Worm (Caenorhabditis elegans) whole organism, young adult: Measurements from ENCODE around the gene bath-37.

Experiments
- B0019.2 ChIP-seq: fragments of 200-800 bp; sonication (Bioruptor generic); conservative IDR thresholded peaks from 2 replicates; pipeline ENCODE4 v1.3.6; 2022; ENCODE audit warnings: missing genetic modification reagents, missing genetic modification characterization, missing compliant biosample characterization
- B0336.3 ChIP-seq: fragments of 200-800 bp; sonication (Bioruptor generic); IDR thresholded peaks from 2 replicates; pipeline ENCODE4 v1.3.6; 2022; ENCODE audit warnings: missing genetic modification characterization, missing compliant biosample characterization
- C06A6.2 ChIP-seq: fragments of 200-800 bp; sonication (Bioruptor generic); conservative IDR thresholded peaks from 2 replicates; pipeline ENCODE4 v1.3.6; 2022; ENCODE audit warnings: missing genetic modification characterization, missing compliant biosample characterization
- C17E4.6 ChIP-seq: fragments of 200-800 bp; sonication (Bioruptor generic); IDR thresholded peaks from 2 replicates; pipeline ENCODE4 v1.3.6; 2022; ENCODE audit warnings: missing genetic modification reagents, missing genetic modification characterization, missing compliant biosample characterization
- F33H1.4 ChIP-seq: fragments of 200-800 bp; sonication (Bioruptor generic); IDR thresholded peaks from 2 replicates; pipeline ENCODE4 v1.3.6; 2022; ENCODE audit warnings: missing genetic modification reagents, missing genetic modification characterization, missing compliant biosample characterization
- F39B2.1 ChIP-seq: fragments of 200-800 bp; sonication (Bioruptor generic); IDR thresholded peaks from 2 replicates; pipeline ENCODE4 v1.3.6; 2022; ENCODE audit warnings: missing genetic modification reagents, missing genetic modification characterization, missing compliant biosample characterization
- F52B5.7 ChIP-seq: sonication (generic microtip); optimal IDR thresholded peaks from 2 replicates; lab custom pipeline; 2016; ENCODE audit warnings: mild to moderate bottlenecking, missing genetic modification characterization, missing compliant biosample characterization
- F55B11.4 ChIP-seq: sonication (generic microtip); optimal IDR thresholded peaks from 2 replicates; lab custom pipeline; 2016; ENCODE audit warnings: missing compliant biosample characterization, missing genetic modification characterization, borderline replicate concordance; ENCODE audit not compliant: insufficient read depth
- T07F8.4 ChIP-seq: sonication (generic microtip); optimal IDR thresholded peaks from 2 replicates; lab custom pipeline; 2016; ENCODE audit warnings: mild to moderate bottlenecking, missing genetic modification characterization, moderate library complexity, missing compliant biosample characterization
- Y56A3A.18 ChIP-seq: fragments of 200-800 bp; sonication (Bioruptor generic); IDR thresholded peaks from 2 replicates; pipeline ENCODE4 v1.3.6; 2022; ENCODE audit warnings: missing genetic modification reagents, missing genetic modification characterization, missing compliant biosample characterization
- Y95B8A.8 ChIP-seq: fragments of 200-800 bp; sonication (Bioruptor generic); IDR thresholded peaks from 2 replicates; pipeline ENCODE4 v1.3.6; 2022; ENCODE audit warnings: missing genetic modification reagents, missing genetic modification characterization, missing compliant biosample characterization
- ZK185.1 ChIP-seq: sonication (generic microtip); optimal IDR thresholded peaks from 2 replicates; lab custom pipeline; 2016; ENCODE audit warnings: mild to moderate bottlenecking, missing genetic modification characterization, missing compliant biosample characterization; ENCODE audit not compliant: poor library complexity, severe bottlenecking
- ama-1 ChIP-seq, 3 experiments: fragments of 150-350 bp in 1 of 3; sonication (generic microtip) in 2 of 3; optimal IDR thresholded peaks; 2 replicates each; lab custom pipeline; 2014 to 2018; ENCODE audit warnings: missing biosample characterization in 2 of 3, missing genetic modification characterization in 2 of 3, missing genetic modification reagents in 2 of 3
- aptf-3 ChIP-seq: fragments of 200-800 bp; sonication (Bioruptor generic); IDR thresholded peaks from 2 replicates; pipeline ENCODE4 v1.3.6; 2022; ENCODE audit warnings: missing genetic modification characterization, missing compliant biosample characterization
- atf-7 ChIP-seq: sonication (generic microtip); optimal IDR thresholded peaks from 2 replicates; lab custom pipeline; 2017; ENCODE audit warnings: mild to moderate bottlenecking, missing genetic modification characterization, missing compliant biosample characterization
- attf-3 ChIP-seq: fragments of 200-800 bp; sonication (Bioruptor generic); conservative IDR thresholded peaks from 2 replicates; pipeline ENCODE4 v1.3.6; 2022; ENCODE audit warnings: missing genetic modification reagents, missing genetic modification characterization, missing compliant biosample characterization
- attf-5 ChIP-seq: fragments of 200-800 bp; sonication (Bioruptor generic); optimal IDR thresholded peaks from 2 replicates; lab custom pipeline; 2018; ENCODE audit warnings: mild to moderate bottlenecking, missing genetic modification characterization, missing compliant biosample characterization
- attf-6 ChIP-seq: fragments of 200-800 bp; sonication (Bioruptor generic); IDR thresholded peaks from 2 replicates; pipeline ENCODE4 v1.3.6; 2022; ENCODE audit warnings: missing genetic modification reagents, missing genetic modification characterization, missing compliant biosample characterization
- bed-2 ChIP-seq: fragments of 200-800 bp; sonication (Bioruptor generic); IDR thresholded peaks from 2 replicates; pipeline ENCODE4 v1.3.6; 2022; ENCODE audit warnings: missing genetic modification reagents, missing genetic modification characterization, missing compliant biosample characterization
- cebp-1 ChIP-seq, 2 experiments: fragments of 200-800 bp in 1 of 2; sonication (Bioruptor generic) in 1 of 2; sonication (generic microtip) in 1 of 2; IDR thresholded peaks in 1 of 2; optimal IDR thresholded peaks in 1 of 2; 2 replicates each; pipeline versions ENCODE4 v1.3.6 to Lab custom; 2017 to 2022; ENCODE audit warnings: missing compliant biosample characterization in 2 of 2, missing genetic modification characterization in 2 of 2, mild to moderate bottlenecking in 1 of 2, missing genetic modification reagents in 1 of 2, moderate library complexity in 1 of 2
- cebp-2 ChIP-seq: fragments of 200-800 bp; sonication (Bioruptor generic); IDR thresholded peaks from 2 replicates; pipeline ENCODE4 v1.3.6; 2022; ENCODE audit warnings: missing genetic modification characterization, missing compliant biosample characterization
- ceh-27 ChIP-seq: fragments of 200-800 bp; sonication (Bioruptor generic); optimal IDR thresholded peaks from 2 replicates; lab custom pipeline; 2018; ENCODE audit warnings: mild to moderate bottlenecking, missing genetic modification characterization, moderate library complexity, missing compliant biosample characterization
- chd-7 ChIP-seq: sonication (generic microtip); optimal IDR thresholded peaks from 2 replicates; lab custom pipeline; 2016; ENCODE audit warnings: mild to moderate bottlenecking, missing genetic modification characterization, moderate library complexity, missing compliant biosample characterization
- efl-1 ChIP-seq: fragments of 150-350 bp; optimal IDR thresholded peaks from 2 replicates; lab custom pipeline; 2014; ENCODE audit warnings: missing biosample characterization, missing genetic modification reagents, missing genetic modification characterization
- egl-18 ChIP-seq: fragments of 200-800 bp; sonication (Bioruptor generic); IDR thresholded peaks from 2 replicates; pipeline ENCODE4 v1.3.6; 2022; ENCODE audit warnings: missing genetic modification reagents, missing genetic modification characterization, missing compliant biosample characterization
- ekl-4 ChIP-seq: fragments of 200-800 bp; sonication (Bioruptor generic); IDR thresholded peaks from 2 replicates; pipeline ENCODE4 v1.3.6; 2022; ENCODE audit warnings: missing genetic modification reagents, missing genetic modification characterization, missing compliant biosample characterization
- fkh-3 ChIP-seq: sonication (generic microtip); optimal IDR thresholded peaks from 2 replicates; lab custom pipeline; 2016; ENCODE audit warnings: mild to moderate bottlenecking, missing genetic modification characterization, missing compliant biosample characterization
- hlh-12 ChIP-seq: sonication (generic microtip); optimal IDR thresholded peaks from 2 replicates; lab custom pipeline; 2016; ENCODE audit warnings: missing genetic modification characterization, missing compliant biosample characterization
- hmg-1.2 ChIP-seq: fragments of 200-800 bp; sonication (Bioruptor generic); IDR thresholded peaks from 2 replicates; pipeline ENCODE4 v1.3.6; 2022; ENCODE audit warnings: missing genetic modification reagents, missing genetic modification characterization, missing compliant biosample characterization
- hrde-1 ChIP-seq: sonication (generic microtip); optimal IDR thresholded peaks from 2 replicates; lab custom pipeline; 2016; ENCODE audit warnings: missing genetic modification characterization, mild to moderate bottlenecking, missing compliant biosample characterization, moderate library complexity, missing genotype, missing genetic modification reagents, borderline replicate concordance
- hsf-1 ChIP-seq: fragments of 200-800 bp; sonication (Bioruptor generic); IDR thresholded peaks from 2 replicates; pipeline ENCODE4 v1.3.6; 2022; ENCODE audit warnings: missing genetic modification reagents, missing genetic modification characterization, missing compliant biosample characterization
- let-607 ChIP-seq, 2 experiments: fragments of 200-800 bp in 1 of 2; sonication (Bioruptor generic) in 1 of 2; sonication (generic microtip) in 1 of 2; optimal IDR thresholded peaks; 2 replicates each; lab custom pipeline; 2016 to 2018; ENCODE audit warnings: mild to moderate bottlenecking in 2 of 2, missing compliant biosample characterization in 2 of 2, missing genetic modification characterization in 2 of 2, moderate library complexity in 2 of 2, missing genotype in 1 of 2
- lin-35 ChIP-seq, 3 experiments: fragments of 150-350 bp in 2 of 3; sonication (generic microtip) in 1 of 3; optimal IDR thresholded peaks; 2 replicates each; lab custom pipeline; 2014 to 2018; ENCODE audit warnings: missing biosample characterization in 3 of 3, missing genetic modification characterization in 3 of 3, missing genetic modification reagents in 3 of 3
- lin-40 ChIP-seq: sonication (generic microtip); optimal IDR thresholded peaks from 2 replicates; lab custom pipeline; 2016; ENCODE audit warnings: missing genetic modification characterization, mild to moderate bottlenecking, missing compliant biosample characterization, missing genotype, missing genetic modification reagents
- lin-54 ChIP-seq: fragments of 200-800 bp; sonication (Bioruptor generic); optimal IDR thresholded peaks from 2 replicates; lab custom pipeline; 2018; ENCODE audit warnings: mild to moderate bottlenecking, missing genetic modification characterization, missing compliant biosample characterization
- madf-10 ChIP-seq: sonication (generic microtip); optimal IDR thresholded peaks from 2 replicates; lab custom pipeline; 2016; ENCODE audit warnings: mild to moderate bottlenecking, missing genetic modification characterization, missing compliant biosample characterization
- madf-6 ChIP-seq: fragments of 200-800 bp; sonication (Bioruptor generic); IDR thresholded peaks from 2 replicates; pipeline ENCODE4 v1.3.6; 2022; ENCODE audit warnings: missing genetic modification reagents, missing genetic modification characterization, missing compliant biosample characterization
- mcd-1 ChIP-seq: fragments of 200-800 bp; sonication (Bioruptor generic); IDR thresholded peaks from 2 replicates; pipeline ENCODE4 v1.3.6; 2022; ENCODE audit warnings: missing genetic modification reagents, missing genetic modification characterization, missing compliant biosample characterization
- nfyb-1 ChIP-seq: fragments of 200-800 bp; sonication (Bioruptor generic); IDR thresholded peaks from 2 replicates; pipeline ENCODE4 v1.3.6; 2022; ENCODE audit warnings: missing genetic modification reagents, missing genetic modification characterization, missing compliant biosample characterization
- nhr-80 ChIP-seq: sonication (generic microtip); optimal IDR thresholded peaks from 2 replicates; lab custom pipeline; 2016; ENCODE audit warnings: missing genetic modification characterization, missing compliant biosample characterization
- rpc-1 ChIP-seq, 2 experiments: fragments of 150-350 bp in 1 of 2; sonication (generic microtip) in 1 of 2; optimal IDR thresholded peaks; 2 replicates each; lab custom pipeline; 2014 to 2018; ENCODE audit warnings: missing biosample characterization in 1 of 2, missing genetic modification characterization in 1 of 2, missing genetic modification reagents in 1 of 2, missing genotype in 1 of 2
- snpc-1.1 ChIP-seq: sonication (generic microtip); optimal IDR thresholded peaks from 2 replicates; lab custom pipeline; 2017; ENCODE audit warnings: missing genetic modification characterization, mild to moderate bottlenecking, missing compliant biosample characterization, antibody characterized with exemption, moderate library complexity, missing genotype, missing genetic modification reagents; ENCODE audit not compliant: insufficient read depth
- snpc-1.3 ChIP-seq: sonication (generic microtip); optimal IDR thresholded peaks from 2 replicates; lab custom pipeline; 2017; ENCODE audit warnings: missing genetic modification characterization, mild to moderate bottlenecking, missing compliant biosample characterization, antibody characterized with exemption, moderate library complexity, missing genotype, missing genetic modification reagents; ENCODE audit not compliant: insufficient read depth
- ztf-18 ChIP-seq: sonication (generic microtip); optimal IDR thresholded peaks from 2 replicates; lab custom pipeline; 2016; ENCODE audit warnings: missing genotype, mild to moderate bottlenecking, missing genetic modification characterization, missing compliant biosample characterization

Gene bath-37

ce11 chrIV:12088898-12089297 is 20.2 kb downstream of the bath-37 start:
- TF ChIP-seq cebp-1 (GFP tag; IDR thresholded peaks at IDR 0.05; lab: Robert Waterston, UW) (no peak), cebp-1 (tag; optimal IDR thresholded peaks at IDR 0.05; lab: Kevin White, UChicago) (peak; percentile 25), mcd-1 (GFP tag; lab: Robert Waterston, UW) (peak; percentile 48; the same call in 1 of the 2 replicates), madf-10 (tag; lab: Kevin White, UChicago) (no peak), ama-1 (optimal IDR thresholded peaks at IDR 0.05; lab: Kevin White, UChicago) (peak; percentile 1), ama-1 (GFP tag; optimal IDR thresholded peaks at IDR 0.05; lab: Kevin White, UChicago) (no peak), cebp-2 (GFP tag; lab: Robert Waterston, UW) (0 out of 2 replicates have a peak, but pooled peaks have one; percentile 43), F52B5.7 (tag; lab: Kevin White, UChicago) (peak; percentile 5), lin-35 (GFP tag; optimal IDR thresholded peaks at IDR 0.05; lab: Kevin White, UChicago) (peak in 1 of 3 experiments; percentile 14), attf-5 (GFP tag; lab: Kevin White, UChicago) (peak; percentile 8), chd-7 (no peak), hrde-1 (peak; percentile 19), ZK185.1 (tag; lab: Kevin White, UChicago) (no peak), hsf-1 (GFP tag; lab: Robert Waterston, UW) (0 out of 2 replicates have a peak, but pooled peaks have one; percentile 15), let-607 (tag; optimal IDR thresholded peaks at IDR 0.05; lab: Kevin White, UChicago) (no peak), ekl-4 (GFP tag; lab: Robert Waterston, UW) (peak; percentile 66), T07F8.4 (tag; lab: Kevin White, UChicago) (no peak), fkh-3 (tag; lab: Kevin White, UChicago) (no peak), Y56A3A.18 (GFP tag; lab: Robert Waterston, UW) (0 out of 2 replicates have a peak, but pooled peaks have one; percentile 10), atf-7 (tag; lab: Kevin White, UChicago) (no peak), ceh-27 (peak; percentile 39), nhr-80 (peak; percentile 14), B0336.3 (GFP tag; lab: Robert Waterston, UW) (0 out of 2 replicates have a peak, but pooled peaks have one; percentile 39), madf-6 (peak; percentile 35; the same call in 1 of the 2 replicates), hmg-1.2 (peak; percentile 54; the same call in 1 of the 2 replicates)
- TF ChIP-seq, all 124 proteins: peak for 16

DNA sequence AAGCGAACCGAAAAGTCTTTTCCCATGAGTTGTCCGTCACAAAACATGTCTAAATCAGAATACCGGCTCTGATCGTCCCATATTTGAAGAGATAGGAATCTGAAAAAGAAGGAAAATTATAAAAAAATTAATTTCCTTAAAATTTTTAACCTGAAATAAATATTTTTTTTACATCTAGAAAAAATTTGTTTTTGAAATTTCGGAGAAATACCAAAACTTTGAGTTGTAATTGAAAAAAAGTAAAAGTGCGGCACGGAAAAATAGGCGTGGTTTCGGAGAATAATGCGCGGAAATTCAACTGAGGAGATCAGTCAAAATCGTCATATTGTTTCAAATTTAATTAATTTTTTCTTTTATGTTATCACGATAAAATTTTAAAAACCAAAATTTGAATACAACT is 20.9 kb downstream of the bath-37 start, which contains the start of gene F11A10.6:
Gene F11A10.6, minus strand, starts transcription at position 101 of the 400 bp plus-strand sequence.
- no peak for TF ChIP-seq T07F8.4 (tag; lab: Kevin White, UChicago)
- no peak for TF ChIP-seq C17E4.6 (GFP tag; lab: Robert Waterston, UW)
- no peak for TF ChIP-seq rpc-1 (optimal IDR thresholded peaks at IDR 0.05; lab: Kevin White, UChicago)
- no peak for TF ChIP-seq rpc-1 (tag; optimal IDR thresholded peaks at IDR 0.05; lab: Kevin White, UChicago)
- TF ChIP-seq lin-54: no peak
- TF ChIP-seq snpc-1.1 (tag; lab: Kevin White, UChicago): no peak
- TF ChIP-seq bed-2 (GFP tag; lab: Robert Waterston, UW): no peak
- TF ChIP-seq F33H1.4: no peak
- no peak for TF ChIP-seq ztf-18
- no peak for TF ChIP-seq B0019.2
- TF ChIP-seq nfyb-1 (GFP tag; lab: Robert Waterston, UW): no peak

- TF ChIP-seq F55B11.4 (tag; lab: Kevin White, UChicago) (no peak), hlh-12 (tag; lab: Kevin White, UChicago) (no peak), ztf-18 (no peak), egl-18 (GFP tag; lab: Robert Waterston, UW) (no peak), attf-3 (GFP tag; lab: Robert Waterston, UW) (no peak), F33H1.4 (no peak), cebp-1 (GFP tag; IDR thresholded peaks at IDR 0.05; lab: Robert Waterston, UW) (no peak), cebp-1 (tag; optimal IDR thresholded peaks at IDR 0.05; lab: Kevin White, UChicago) (no peak), attf-6 (no peak), lin-40 (no peak), Y95B8A.8 (GFP tag; lab: Robert Waterston, UW) (no peak), efl-1 (GFP tag; lab: Kevin White, UChicago) (no peak), snpc-1.3 (tag; lab: Kevin White, UChicago) (no peak), C06A6.2 (GFP tag; lab: Robert Waterston, UW) (no peak), F39B2.1 (no peak), aptf-3 (no peak)
Measured at ce11 chrIV:12092113-12092512, 23.4 kb downstream of the bath-37 start, which contains the start of gene mig-32. TSS of gene mig-32 (minus strand) at chrIV:12092213.
